Worm (Caenorhabditis elegans): ENCODE measurements around the gene C24D10.5.

Gene C24D10.5

ce11 chrIV:5186480-5187205 lies 36.8 kb downstream of the C24D10.5 start, which contains the start of the genes W03F8.6 and mtrf-1L:
TSS of gene W03F8.6 (minus strand) at chrIV:5186580.
TSS of gene mtrf-1L (plus strand) at chrIV:5187155.
- TF ChIP-seq F13H6.1 (tag; optimal IDR thresholded peaks at IDR 0.05) (peak; percentile 36), sem-4 (tag; optimal IDR thresholded peaks at IDR 0.05) (no peak), nhr-237 (tag; optimal IDR thresholded peaks at IDR 0.05) (no peak), dmd-4 (tag; optimal IDR thresholded peaks at IDR 0.05) (no peak)

DNA sequence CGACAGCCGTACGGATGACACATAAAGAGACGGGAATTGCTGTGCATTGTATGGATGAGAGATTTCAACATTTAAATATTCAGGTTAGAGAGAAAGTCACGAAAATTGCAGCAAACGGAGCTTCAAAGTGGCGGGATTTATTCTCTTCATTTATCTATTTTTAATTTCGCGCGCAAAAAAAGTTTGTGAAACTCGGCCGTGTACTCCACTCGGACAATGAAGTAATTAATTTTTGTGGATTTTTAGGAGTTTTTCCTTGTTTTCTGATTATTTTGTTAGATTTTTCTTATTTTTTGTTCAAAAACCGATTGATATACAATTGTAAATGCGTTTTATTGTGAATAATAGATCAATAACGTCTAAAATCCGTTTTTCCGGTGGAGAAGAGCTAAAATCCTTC lies 38.2 kb downstream of the C24D10.5 start:
- TF ChIP-seq nhr-23 (tag; optimal IDR thresholded peaks at IDR 0.05) (no peak), mdl-1 (tag; optimal IDR thresholded peaks at IDR 0.05) (no peak), nhr-21 (tag; optimal IDR thresholded peaks at IDR 0.05) (no peak), egl-27 (tag; optimal IDR thresholded peaks at IDR 0.05) (no peak), elt-1 (tag; optimal IDR thresholded peaks at IDR 0.05) (no peak), ama-1 (optimal IDR thresholded peaks at IDR 0.05) (no peak), zag-1 (tag; optimal IDR thresholded peaks at IDR 0.05) (no peak), lsy-2 (tag; optimal IDR thresholded peaks at IDR 0.05) (peak in 1 of 2 experiments; percentile 53), Y55F3AM.14 (GFP tag; optimal IDR thresholded peaks at IDR 0.05) (no peak), gmeb-1 (tag; optimal IDR thresholded peaks at IDR 0.05) (peak; percentile 77), unc-55 (GFP tag; optimal IDR thresholded peaks at IDR 0.05) (peak; percentile 76)

- no peak for TF ChIP-seq blmp-1 (tag; optimal IDR thresholded peaks at IDR 0.05; ENCODE audit: insufficient read depth)
- no peak for TF ChIP-seq sma-9 (GFP tag; optimal IDR thresholded peaks at IDR 0.05)
- no peak for TF ChIP-seq sma-9 (tag; optimal IDR thresholded peaks at IDR 0.05)
- no peak for TF ChIP-seq nhr-77 (tag; optimal IDR thresholded peaks at IDR 0.05)
- no peak for TF ChIP-seq nhr-21 (tag; optimal IDR thresholded peaks at IDR 0.05)
- TF ChIP-seq lin-39 (tag; optimal IDR thresholded peaks at IDR 0.05) = no peak
- TF ChIP-seq R02D3.7 (tag; optimal IDR thresholded peaks at IDR 0.05) = no peak
- no peak for TF ChIP-seq nhr-6 (tag; optimal IDR thresholded peaks at IDR 0.05)
- TF ChIP-seq elt-1 (tag; optimal IDR thresholded peaks at IDR 0.05) = no peak
- TF ChIP-seq unc-39 (tag; optimal IDR thresholded peaks at IDR 0.05) = no peak
- no peak for TF ChIP-seq mab-5 (tag; optimal IDR thresholded peaks at IDR 0.05)
- no peak for TF ChIP-seq ztf-4 (tag; optimal IDR thresholded peaks at IDR 0.05)
- TF ChIP-seq nhr-237 (tag; optimal IDR thresholded peaks at IDR 0.05) = no peak
- no peak for TF ChIP-seq sma-3 (GFP tag; optimal IDR thresholded peaks at IDR 0.05)
- no peak for TF ChIP-seq unc-62 (GFP tag; optimal IDR thresholded peaks at IDR 0.05)
- TF ChIP-seq mdl-1 (tag; optimal IDR thresholded peaks at IDR 0.05) = no peak
Measured at ce11 chrIV:5195531-5195930, 45.6 kb downstream of the C24D10.5 start, which contains the start of gene gpa-18. TSS of gene gpa-18 (minus strand) at chrIV:5195631.

ce11 chrIV:5200813-5201212 lies 50.9 kb downstream of the C24D10.5 start:
- TF ChIP-seq nhr-129 (tag; optimal IDR thresholded peaks at IDR 0.05) = no peak
- peak; percentile 32 for TF ChIP-seq nhr-21 (tag; optimal IDR thresholded peaks at IDR 0.05)
- TF ChIP-seq lsy-2 (tag; optimal IDR thresholded peaks at IDR 0.05) = peak in 1 of 2 experiments; percentile 18

Data from whole organism, L2 larva.